Worm (Caenorhabditis elegans): ENCODE data around the gene tric-1B.2.

DNA sequence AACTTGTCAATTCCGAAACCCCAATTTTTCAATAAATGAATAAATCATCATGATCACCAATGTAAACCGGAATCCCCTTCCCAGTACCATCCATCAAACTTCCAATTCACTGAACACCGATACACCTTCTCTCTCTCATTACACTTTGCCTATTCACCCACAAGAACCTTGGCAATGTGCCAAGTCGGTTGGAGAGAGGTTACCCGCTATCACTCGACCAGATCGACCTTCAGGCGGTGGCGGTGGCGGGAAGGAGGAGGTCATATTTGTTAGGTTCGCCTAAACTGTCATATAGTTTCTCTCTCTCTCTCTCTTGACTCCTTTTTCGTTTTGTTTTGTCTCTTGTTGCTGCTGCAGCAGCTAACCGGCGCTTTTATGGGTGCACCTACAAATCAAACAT is 16.6 kb downstream of the tric-1B.2 start:
- TF ChIP-seq nhr-11 (tag; optimal IDR thresholded peaks at IDR 0.05) = no peak
- TF ChIP-seq zag-1 (tag; optimal IDR thresholded peaks at IDR 0.05) = no peak
- peak; percentile 64 for TF ChIP-seq blmp-1 (tag; optimal IDR thresholded peaks at IDR 0.05; ENCODE audit: insufficient read depth)
- no peak for TF ChIP-seq unc-62 (GFP tag; optimal IDR thresholded peaks at IDR 0.05)
- TF ChIP-seq ZK546.5 (tag; optimal IDR thresholded peaks at IDR 0.05) = no peak
- no peak for TF ChIP-seq nhr-12 (tag; optimal IDR thresholded peaks at IDR 0.05)
- no peak for TF ChIP-seq ztf-11 (tag; optimal IDR thresholded peaks at IDR 0.05)
- no peak for TF ChIP-seq ztf-4 (tag; optimal IDR thresholded peaks at IDR 0.05)
- peak; percentile 88 for TF ChIP-seq ceh-16 (tag; optimal IDR thresholded peaks at IDR 0.05)
- no peak for TF ChIP-seq nhr-10 (tag; optimal IDR thresholded peaks at IDR 0.05)
- no peak for TF ChIP-seq nhr-237 (tag; optimal IDR thresholded peaks at IDR 0.05)
- no peak for TF ChIP-seq nhr-77 (tag; optimal IDR thresholded peaks at IDR 0.05)
- no peak for TF ChIP-seq mdl-1 (tag; optimal IDR thresholded peaks at IDR 0.05)
- TF ChIP-seq elt-3 (tag; optimal IDR thresholded peaks at IDR 0.05) = no peak
